Worm (Caenorhabditis elegans) whole organism, L4/young adult: ENCODE data around the gene twk-17.

Experiments used
- W03F9.2 ChIP-seq: fragments of 150-350 bp; optimal IDR thresholded peaks from 2 replicates; lab custom pipeline; 2014; ENCODE audit warnings: missing biosample characterization, missing genetic modification characterization
- dao-5 ChIP-seq: sonication (generic microtip); optimal IDR thresholded peaks from 2 replicates; lab custom pipeline; 2016; ENCODE audit warnings: missing genotype, missing genetic modification characterization, moderate library complexity, missing compliant biosample characterization
- him-1 ChIP-seq: sonication (generic microtip); optimal IDR thresholded peaks from 2 replicates; lab custom pipeline; 2016; ENCODE audit warnings: missing genotype, missing genetic modification reagents, missing genetic modification characterization, missing compliant biosample characterization

twk-17 gene

DNA sequence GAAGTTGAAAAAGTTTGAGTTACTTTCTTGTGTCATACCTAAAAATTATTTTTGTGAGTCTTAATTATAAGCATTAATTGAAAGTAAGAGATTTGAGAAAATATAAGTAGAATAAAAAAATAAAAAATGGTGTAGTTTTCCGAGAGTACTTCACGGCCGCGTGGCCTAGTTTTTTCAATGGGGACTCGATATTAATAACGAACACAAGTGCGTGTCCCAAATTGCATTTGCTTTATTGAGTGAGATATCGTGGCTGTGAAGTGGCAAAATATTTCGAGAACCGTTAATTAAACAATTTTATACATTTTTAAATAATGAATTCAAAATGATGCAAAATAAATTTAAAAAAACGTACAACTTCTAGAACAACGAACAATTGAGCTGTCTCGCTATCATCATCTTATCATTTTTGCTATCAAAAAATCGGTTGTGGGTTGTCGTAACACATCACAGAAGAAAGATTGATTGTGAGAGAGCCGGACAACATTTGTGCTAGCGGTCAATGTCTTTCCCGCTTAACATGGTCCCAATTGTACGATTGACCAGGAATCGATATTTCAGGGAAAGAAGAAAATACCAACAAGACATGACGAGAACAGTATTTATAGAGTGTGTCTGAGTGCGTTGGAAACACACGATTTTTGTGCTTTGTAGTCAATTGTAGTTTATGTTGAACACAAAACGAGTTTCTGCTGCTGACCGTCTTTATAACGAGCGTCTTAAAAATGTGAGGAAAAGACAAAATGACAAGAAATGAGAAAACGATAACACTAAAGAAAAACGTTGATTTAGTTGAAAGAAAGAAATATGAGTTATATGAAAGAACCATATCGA lies 38.0 kb downstream of the twk-17 start, which contains the start of gene apy-1:
Gene apy-1 (minus strand): TSS at position 38 of the 834 bp plus-strand sequence.
- TF ChIP-seq W03F9.2 (tag; lab: Kevin White, UChicago) (no peak), dao-5 (tag; lab: Kevin White, UChicago) (no peak), him-1 (tag; lab: Kevin White, UChicago) (no peak)

DNA sequence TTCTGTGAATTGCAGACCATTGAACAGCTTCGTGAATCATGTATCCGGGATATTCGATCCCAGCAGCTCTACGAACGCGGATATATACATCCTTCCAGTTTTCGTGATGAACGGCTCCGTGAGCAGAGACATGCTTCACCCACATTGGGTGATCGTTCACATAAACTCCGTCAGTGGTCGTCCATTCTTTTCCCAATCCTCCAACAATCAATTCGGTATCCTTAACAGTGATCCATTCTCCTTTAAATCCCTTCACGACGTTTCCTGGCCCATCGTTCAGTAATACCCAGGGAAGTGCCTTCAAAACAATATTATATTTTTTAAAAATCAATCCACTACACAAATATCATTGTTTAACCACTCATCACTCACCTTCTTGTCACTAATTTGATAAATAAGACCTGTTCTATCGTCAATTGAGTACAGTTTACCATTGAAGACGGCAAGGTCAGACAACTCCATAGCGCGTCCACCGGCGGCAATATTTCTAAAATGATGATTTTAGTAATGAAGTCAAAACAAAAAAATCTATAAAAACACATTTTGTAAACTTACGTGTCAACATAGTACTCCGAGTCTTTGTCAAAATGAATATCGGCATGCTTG lies 39.1 kb downstream of the twk-17 start:
- TF ChIP-seq W03F9.2 (tag; lab: Kevin White, UChicago), result no peak
- TF ChIP-seq him-1 (tag; lab: Kevin White, UChicago), result no peak
- TF ChIP-seq dao-5 (tag; lab: Kevin White, UChicago), result no peak

DNA sequence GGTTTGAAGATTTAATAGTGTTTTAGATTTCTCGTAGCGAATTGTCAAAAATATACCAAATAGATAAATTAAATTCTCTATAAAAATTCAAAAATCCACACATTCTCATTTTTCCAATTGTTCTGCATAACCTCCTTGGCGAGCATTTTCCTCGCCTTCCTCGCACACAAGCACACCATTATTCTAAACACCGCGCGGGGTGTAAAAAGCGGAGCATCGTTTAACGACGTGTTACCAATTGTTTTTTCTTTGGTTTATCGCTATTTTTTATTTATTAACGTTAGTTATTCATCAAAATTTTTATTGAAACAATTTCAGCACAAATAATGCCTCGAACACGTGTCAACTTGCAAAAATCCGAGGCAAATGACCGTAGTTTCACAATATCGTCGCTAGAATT lies 42.9 kb downstream of the twk-17 start, which contains the start of gene vps-52:
Gene vps-52 (plus strand): TSS at position 319 of the 400 bp plus-strand sequence.
- TF ChIP-seq dao-5 (tag; lab: Kevin White, UChicago) (no peak), him-1 (tag; lab: Kevin White, UChicago) (no peak), W03F9.2 (tag; lab: Kevin White, UChicago) (no peak)

DNA sequence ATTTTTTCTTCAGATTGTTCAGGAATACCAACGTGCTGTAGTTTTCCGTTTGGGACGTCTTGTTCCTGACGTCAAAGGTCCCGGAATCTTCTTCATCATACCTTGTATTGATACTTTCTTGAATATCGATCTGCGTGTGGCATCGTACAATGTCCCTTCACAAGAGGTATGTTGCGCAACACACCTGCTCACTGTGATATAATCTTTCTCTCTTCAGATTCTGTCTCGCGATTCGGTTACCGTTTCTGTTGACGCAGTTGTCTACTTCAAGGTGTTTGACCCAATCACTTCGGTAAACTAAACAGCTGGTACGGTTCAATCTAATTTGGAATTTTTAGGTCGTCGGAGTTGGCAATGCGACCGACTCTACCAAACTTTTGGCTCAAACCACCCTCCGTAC lies 44.5 kb downstream of the twk-17 start:
- TF ChIP-seq dao-5 (tag; lab: Kevin White, UChicago), result no peak
- no peak for TF ChIP-seq W03F9.2 (tag; lab: Kevin White, UChicago)
- TF ChIP-seq him-1 (tag; lab: Kevin White, UChicago), result no peak

DNA sequence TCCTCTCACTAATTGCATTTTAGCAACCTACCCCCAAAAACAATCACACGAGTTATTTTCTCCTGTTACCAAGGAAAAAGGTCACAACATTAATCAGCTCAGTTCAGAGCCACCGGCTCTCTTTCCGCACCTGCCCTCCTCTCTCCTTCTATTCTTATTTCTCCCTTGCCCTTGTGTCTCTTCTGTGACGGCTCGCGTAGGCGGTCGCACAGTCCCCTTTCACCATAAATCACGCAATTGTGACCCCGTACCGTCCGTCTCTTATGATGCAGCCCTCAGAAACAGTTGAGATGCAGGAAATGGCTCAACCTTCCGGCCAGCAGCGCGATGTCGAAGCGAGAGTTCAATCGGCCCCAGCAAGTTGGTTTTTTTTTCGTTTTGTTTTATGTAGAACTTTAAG lies 45.3 kb downstream of the twk-17 start, which contains the start of gene sto-1:
Gene sto-1 (plus strand): TSS at position 200 of the 400 bp plus-strand sequence.
- TF ChIP-seq dao-5 (tag; lab: Kevin White, UChicago) (no peak), him-1 (tag; lab: Kevin White, UChicago) (no peak), W03F9.2 (tag; lab: Kevin White, UChicago) (no peak)

DNA sequence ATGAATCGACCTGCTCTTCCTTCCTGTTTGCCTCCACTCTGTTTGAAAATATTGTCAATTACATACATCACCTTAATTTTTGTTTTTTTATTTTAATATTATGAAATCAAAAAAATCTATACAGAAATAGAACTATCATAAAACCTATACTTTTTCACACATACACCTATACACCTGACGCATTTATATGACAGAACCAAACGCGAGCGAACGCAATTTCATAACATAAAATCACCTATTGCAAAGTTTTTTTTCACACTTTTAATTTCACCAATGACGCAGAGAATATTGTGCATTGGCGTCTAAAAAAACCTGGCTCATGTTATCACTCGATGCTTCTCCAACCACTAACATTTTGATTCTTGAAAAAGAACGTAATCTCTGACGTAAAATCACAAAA lies 45.9 kb downstream of the twk-17 start:
- no peak for TF ChIP-seq dao-5 (tag; lab: Kevin White, UChicago)
- TF ChIP-seq W03F9.2 (tag; lab: Kevin White, UChicago), result no peak
- no peak for TF ChIP-seq him-1 (tag; lab: Kevin White, UChicago)

DNA sequence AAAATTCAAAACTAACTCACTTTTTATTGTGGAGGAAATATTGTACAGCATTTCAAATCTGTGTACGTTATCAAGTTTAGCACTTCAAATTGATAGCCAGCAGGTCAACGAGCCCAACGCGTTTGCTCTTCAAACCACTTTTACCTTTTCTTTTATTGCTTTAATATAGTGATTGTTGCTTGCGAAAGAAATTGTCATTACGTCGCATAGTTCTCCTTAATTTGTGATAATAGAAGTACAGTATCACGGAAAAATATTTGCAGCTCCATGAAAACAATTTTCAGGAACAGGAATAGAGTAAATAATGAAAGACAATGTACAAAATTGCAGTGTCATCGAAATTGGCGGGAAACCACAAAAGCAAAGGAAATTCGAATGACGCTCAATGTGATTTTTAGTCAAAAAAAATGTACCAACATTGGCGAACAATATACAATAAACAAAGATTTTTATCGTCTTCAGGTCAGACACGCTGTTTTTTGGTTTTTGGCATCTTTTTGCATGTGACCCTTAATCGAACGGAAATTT lies 48.9 kb downstream of the twk-17 start, which contains the start of the genes PDB1.1 and F08C6.5:
Gene PDB1.1 (minus strand): TSS at position 158 of the 528 bp plus-strand sequence.
Gene F08C6.5 (plus strand): TSS at position 478 of the 528 bp plus-strand sequence.
- TF ChIP-seq W03F9.2 (tag; lab: Kevin White, UChicago) (no peak), him-1 (tag; lab: Kevin White, UChicago) (no peak), dao-5 (tag; lab: Kevin White, UChicago) (no peak)

DNA sequence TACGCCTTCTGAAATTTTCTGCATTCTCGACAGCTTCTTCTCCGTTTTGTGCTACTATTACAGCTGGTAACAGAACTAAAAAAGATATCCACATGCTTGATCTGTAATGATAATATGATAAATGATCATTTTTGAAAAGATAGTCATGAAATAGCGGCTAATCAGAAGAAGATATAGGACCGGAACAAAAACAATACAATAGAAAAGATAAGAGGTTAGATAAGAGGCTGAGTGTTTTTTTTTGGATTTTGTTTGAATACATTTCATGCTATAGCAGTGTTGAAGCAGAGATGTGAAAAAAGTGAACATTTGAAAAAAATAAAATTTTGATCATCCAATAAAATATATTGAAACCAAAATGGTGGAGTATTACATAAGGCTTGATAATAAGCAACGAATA lies 53.6 kb downstream of the twk-17 start, which contains the start of gene F46C8.8:
Gene F46C8.8 (minus strand): TSS at position 101 of the 400 bp plus-strand sequence.
- no peak for TF ChIP-seq him-1 (tag; lab: Kevin White, UChicago)

DNA sequence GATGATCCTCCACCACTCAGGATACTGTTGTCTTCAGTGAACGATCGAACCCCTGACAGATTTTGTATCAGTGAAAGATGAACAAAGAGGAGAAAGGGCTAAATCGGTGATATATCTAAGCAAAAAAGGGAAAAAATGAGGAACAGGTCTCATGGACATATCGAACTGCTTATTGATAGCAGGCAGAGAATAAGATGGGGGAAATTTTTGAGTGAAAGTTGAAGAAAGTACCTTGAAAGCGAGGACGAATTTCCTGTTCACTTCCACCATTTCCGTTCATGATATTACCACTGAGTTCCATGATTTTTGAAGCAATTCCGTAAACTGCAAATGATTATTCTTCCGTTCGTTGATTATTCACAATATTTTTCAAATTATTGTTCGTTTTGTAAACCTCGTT lies 54.6 kb downstream of the twk-17 start:
- TF ChIP-seq him-1 (tag; lab: Kevin White, UChicago) (no peak), W03F9.2 (tag; lab: Kevin White, UChicago) (no peak), dao-5 (tag; lab: Kevin White, UChicago) (no peak)

DNA sequence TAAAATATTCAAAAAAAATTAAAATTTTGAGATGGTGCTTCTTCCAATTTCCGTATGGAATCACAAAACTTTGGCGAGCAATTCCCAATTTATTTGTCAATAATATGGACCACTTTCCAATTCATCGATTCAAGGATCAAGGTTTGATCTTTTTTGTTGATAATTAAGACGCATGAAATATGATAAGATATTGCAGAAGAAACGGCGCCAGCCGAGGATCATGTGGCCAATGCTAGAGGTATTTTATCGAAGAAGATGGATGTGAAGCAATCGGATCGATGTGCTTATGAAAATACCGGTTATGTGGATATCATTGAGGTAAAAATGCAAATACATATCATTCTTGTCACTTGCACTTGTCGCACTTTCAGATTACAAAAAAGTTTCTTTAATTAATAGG lies 57.4 kb downstream of the twk-17 start:
- TF ChIP-seq dao-5 (tag; lab: Kevin White, UChicago) (no peak), W03F9.2 (tag; lab: Kevin White, UChicago) (no peak), him-1 (tag; lab: Kevin White, UChicago) (no peak)
